Fruit fly (Drosophila melanogaster): Measurements from ENCODE around the gene CG7857.

CG7857 gene

dm6 chr3L:15514814-15515495 lies 10.3 kb upstream of the CG7857 start (continued):
- no peak for TF ChIP-seq sqz (GFP tag; optimal IDR thresholded peaks at IDR 0.05)
- no peak for TF ChIP-seq CG9437 (GFP tag; optimal IDR thresholded peaks at IDR 0.05)
- TF ChIP-seq BEAF-32 (GFP tag; optimal IDR thresholded peaks at IDR 0.05) = no peak
- TF ChIP-seq CG17568 (GFP tag; optimal IDR thresholded peaks at IDR 0.05) = no peak
- TF ChIP-seq CG15696 (tag; optimal IDR thresholded peaks at IDR 0.05) = no peak
- TF ChIP-seq CG10321 (GFP tag; IDR thresholded peaks at IDR 0.05) = no peak
- TF ChIP-seq CG2199 (GFP tag; IDR thresholded peaks at IDR 0.05) = 0 out of 3 replicates have a peak, but pooled peaks have one; percentile 33
- no peak for TF ChIP-seq CG6272 (GFP tag; IDR thresholded peaks at IDR 0.05)
- TF ChIP-seq Ravus (GFP tag; IDR thresholded peaks at IDR 0.05) = no peak
- TF ChIP-seq CG15514 (GFP tag; optimal IDR thresholded peaks at IDR 0.05) = no peak
- peak; percentile 17 for TF ChIP-seq CG6765 (GFP tag; optimal IDR thresholded peaks at IDR 0.05)
- TF ChIP-seq CG10147 (GFP tag; optimal IDR thresholded peaks at IDR 0.05) = no peak
- TF ChIP-seq tgo (GFP tag; IDR thresholded peaks at IDR 0.05) = no peak
- no peak for TF ChIP-seq CG9932 (GFP tag; IDR thresholded peaks at IDR 0.05)
- TF ChIP-seq CG17385 (GFP tag; optimal IDR thresholded peaks at IDR 0.05) = peak; percentile 91
- TF ChIP-seq HLH3B (GFP tag; IDR thresholded peaks at IDR 0.05) = no peak
- TF ChIP-seq row (GFP tag; IDR thresholded peaks at IDR 0.05) = no peak
- TF ChIP-seq sna (GFP tag; IDR thresholded peaks at IDR 0.05; ENCODE audit: partially characterized antibody) = no peak
- peak; percentile 24 for TF ChIP-seq Hand (GFP tag; optimal IDR thresholded peaks at IDR 0.05)
- TF ChIP-seq chinmo (GFP tag; IDR thresholded peaks at IDR 0.05; ENCODE audit: partially characterized antibody) = peak; percentile 4; the same call in 2 of the 4 replicates
- no peak for TF ChIP-seq CG17328 (GFP tag; IDR thresholded peaks at IDR 0.05)
- TF ChIP-seq lbe (GFP tag; optimal IDR thresholded peaks at IDR 0.05) = no peak
- no peak for TF ChIP-seq twi (tag; optimal IDR thresholded peaks at IDR 0.05)
- TF ChIP-seq sd (tag; optimal IDR thresholded peaks at IDR 0.05) = peak; percentile 17
- TF ChIP-seq CG12299 (tag; optimal IDR thresholded peaks at IDR 0.05) = no peak
- no peak for TF ChIP-seq wek (GFP tag; optimal IDR thresholded peaks at IDR 0.05)
- TF ChIP-seq CG11723 (GFP tag; optimal IDR thresholded peaks at IDR 0.05) = no peak
- no peak for TF ChIP-seq phol (tag; optimal IDR thresholded peaks at IDR 0.05)
- TF ChIP-seq sens (GFP tag) = peak; percentile 37
- no peak for TF ChIP-seq CG2875 (GFP tag; optimal IDR thresholded peaks at IDR 0.05)
- no peak for TF ChIP-seq CG9876 (GFP tag; optimal IDR thresholded peaks at IDR 0.05)
- TF ChIP-seq prd (optimal IDR thresholded peaks at IDR 0.05) = no peak
- no peak for TF ChIP-seq prd (GFP tag; IDR thresholded peaks at IDR 0.05)
- TF ChIP-seq Hr78 (GFP tag; optimal IDR thresholded peaks at IDR 0.05) = peak in 1 of 2 experiments; percentile 67
- TF ChIP-seq MBD-R2 (GFP tag; IDR thresholded peaks at IDR 0.05) = no peak
- TF ChIP-seq Elba2 (GFP tag; optimal IDR thresholded peaks at IDR 0.05) = no peak
- no peak for TF ChIP-seq stwl (tag; optimal IDR thresholded peaks at IDR 0.05)
- TF ChIP-seq CG34422 (GFP tag; IDR thresholded peaks at IDR 0.05) = no peak; the same call in 2 of the 3 replicates
- TF ChIP-seq Aef1 (GFP tag; IDR thresholded peaks at IDR 0.05) = no peak
- no peak for TF ChIP-seq CG14667 (GFP tag; IDR thresholded peaks at IDR 0.05)
- TF ChIP-seq unc-4 (GFP tag; IDR thresholded peaks at IDR 0.05; ENCODE audit: partially characterized antibody) = 0 out of 2 replicates have a peak, but pooled peaks have one; percentile 10
- TF ChIP-seq CG1603 (tag; optimal IDR thresholded peaks at IDR 0.05) = no peak
- no peak for TF ChIP-seq CrebB (tag; optimal IDR thresholded peaks at IDR 0.05)
- TF ChIP-seq CG10543 (GFP tag; optimal IDR thresholded peaks at IDR 0.05) = peak; percentile 73
- TF ChIP-seq lola (GFP tag; optimal IDR thresholded peaks at IDR 0.05) = no peak
- no peak for TF ChIP-seq CG30403 (GFP tag; optimal IDR thresholded peaks at IDR 0.05)
- no peak for TF ChIP-seq tll (GFP tag; optimal IDR thresholded peaks at IDR 0.05)
- TF ChIP-seq Mes4 (GFP tag; optimal IDR thresholded peaks at IDR 0.05) = no peak
- TF ChIP-seq CG17912 (GFP tag; optimal IDR thresholded peaks at IDR 0.05) = no peak
